Worm (Caenorhabditis elegans) whole organism, L1 larva: ENCODE measurements around the gene pie-1.

Source experiments
- aly-2 ChIP-seq: fragments of 150-350 bp; optimal IDR thresholded peaks from 2 replicates; lab custom pipeline; 2014; ENCODE audit warnings: missing biosample characterization, missing genetic modification characterization
- blmp-1 ChIP-seq: fragments of 150-350 bp; optimal IDR thresholded peaks from 2 replicates; lab custom pipeline; 2014; ENCODE audit warnings: missing biosample characterization, missing genetic modification characterization
- efl-1 ChIP-seq, 4 experiments: fragments of 150-350 bp; optimal IDR thresholded peaks in 3 of 4; peaks in 1 of 4; 1 replicate in 1 of 4; 2 replicates in 3 of 4; lab custom pipeline; 2014; ENCODE audit warnings: missing biosample characterization in 2 of 4, missing genetic modification characterization in 2 of 4, missing genetic modification reagents in 2 of 4
- nhr-76 ChIP-seq: sonication (generic microtip); optimal IDR thresholded peaks from 2 replicates; lab custom pipeline; 2017; ENCODE audit warnings: missing biosample characterization, missing genetic modification characterization
- snpc-4 ChIP-seq: fragments of 150-350 bp; optimal IDR thresholded peaks from 2 replicates; lab custom pipeline; 2014; ENCODE audit warnings: missing biosample characterization, missing genetic modification characterization
- ztf-4 ChIP-seq: fragments of 150-350 bp; optimal IDR thresholded peaks from 2 replicates; lab custom pipeline; 2014; ENCODE audit warnings: missing biosample characterization, missing genetic modification characterization

DNA sequence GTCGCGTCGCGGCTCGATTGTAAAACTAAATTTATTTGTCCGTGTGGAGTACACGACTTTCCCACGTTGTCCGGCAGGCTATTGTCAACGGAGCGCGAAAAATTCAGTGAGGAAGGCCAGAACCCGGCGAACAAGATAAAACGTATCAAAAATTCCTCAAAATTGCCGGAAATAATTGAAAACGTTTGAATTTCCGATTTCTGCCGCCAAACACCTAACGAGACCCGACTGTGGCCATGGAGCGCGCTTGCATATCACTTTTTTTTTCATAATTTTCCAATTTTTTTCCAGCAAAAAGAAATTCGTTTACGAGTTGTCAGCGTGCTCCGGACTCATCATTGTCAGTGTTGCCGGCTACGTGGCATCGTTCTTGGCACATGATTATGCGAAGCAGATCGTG, 28.2 kb upstream of the pie-1 start:
- TF ChIP-seq blmp-1 (no peak), ztf-4 (tag; lab: Kevin White, UChicago) (no peak), efl-1 (optimal IDR thresholded peaks at IDR 0.05; lab: Kevin White, UChicago) (no peak), efl-1 (GFP tag; optimal IDR thresholded peaks at IDR 0.05 in 1 of 2; lab: Kevin White, UChicago) (peak in 1 of 2 experiments; percentile 49), snpc-4 (tag; lab: Kevin White, UChicago) (no peak), aly-2 (no peak), nhr-76 (tag; lab: Kevin White, UChicago) (no peak)
